Worm (Caenorhabditis elegans): ENCODE data around the gene C06E1.9.

C06E1.9 gene

DNA sequence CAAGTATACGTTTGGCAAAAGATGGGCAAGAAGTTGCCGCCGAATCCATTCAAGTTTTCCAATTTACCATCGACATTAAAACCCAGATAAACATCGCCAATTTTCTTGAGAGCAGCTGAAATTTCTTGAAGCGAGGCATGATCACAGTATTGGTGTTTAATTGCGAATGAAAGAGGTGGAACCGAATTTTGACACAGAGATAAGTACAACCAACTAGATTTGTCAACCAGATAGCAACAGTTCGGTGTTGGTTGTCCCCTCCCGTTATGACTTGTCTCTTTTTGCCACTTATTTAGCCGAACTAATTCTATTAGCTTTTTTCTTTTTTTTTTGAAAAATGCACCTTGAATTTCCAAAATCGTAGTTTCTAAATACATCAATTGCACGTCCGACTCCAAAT is 31.2 kb downstream of the C06E1.9 start:
- peak; percentile 22 for TF ChIP-seq lin-14 (GFP tag; optimal IDR thresholded peaks at IDR 0.05)
- TF ChIP-seq mep-1 (tag; optimal IDR thresholded peaks at IDR 0.05): no peak

ce11 chrIII:8577534-8577933 is 32.0 kb downstream of the C06E1.9 start:
- no peak for TF ChIP-seq ceh-63 (GFP tag; optimal IDR thresholded peaks at IDR 0.05)
- TF ChIP-seq nhr-85 (tag): peak; percentile 90
- TF ChIP-seq nhr-76 (tag; optimal IDR thresholded peaks at IDR 0.05): no peak
- TF ChIP-seq irx-1 (tag; optimal IDR thresholded peaks at IDR 0.05): no peak
- peak; percentile 75 for TF ChIP-seq lin-14 (GFP tag; optimal IDR thresholded peaks at IDR 0.05)
- TF ChIP-seq rnt-1 (tag; optimal IDR thresholded peaks at IDR 0.05): peak; percentile 0
- TF ChIP-seq fos-1 (tag; optimal IDR thresholded peaks at IDR 0.05): no peak
- TF ChIP-seq nhr-20 (tag; optimal IDR thresholded peaks at IDR 0.05): peak; percentile 28

- TF ChIP-seq nhr-76 (tag; optimal IDR thresholded peaks at IDR 0.05): no peak
- TF ChIP-seq fkh-8 (tag; optimal IDR thresholded peaks at IDR 0.05): no peak
- TF ChIP-seq nhr-85 (tag): peak; percentile 85
- no peak for TF ChIP-seq ceh-82 (tag; optimal IDR thresholded peaks at IDR 0.05)
- TF ChIP-seq Y116A8C.19 (tag; optimal IDR thresholded peaks at IDR 0.05; ENCODE audit: borderline replicate concordance): no peak
- TF ChIP-seq blmp-1 (tag; optimal IDR thresholded peaks at IDR 0.05): peak; percentile 77
- TF ChIP-seq lsy-2 (tag; optimal IDR thresholded peaks at IDR 0.05): peak in 1 of 2 experiments; percentile 0
- TF ChIP-seq nhr-20 (tag; optimal IDR thresholded peaks at IDR 0.05): no peak
- TF ChIP-seq lin-14 (GFP tag; optimal IDR thresholded peaks at IDR 0.05): peak; percentile 53
Measured at ce11 chrIII:8575359-8576101, 34.1 kb downstream of the C06E1.9 start.

DNA sequence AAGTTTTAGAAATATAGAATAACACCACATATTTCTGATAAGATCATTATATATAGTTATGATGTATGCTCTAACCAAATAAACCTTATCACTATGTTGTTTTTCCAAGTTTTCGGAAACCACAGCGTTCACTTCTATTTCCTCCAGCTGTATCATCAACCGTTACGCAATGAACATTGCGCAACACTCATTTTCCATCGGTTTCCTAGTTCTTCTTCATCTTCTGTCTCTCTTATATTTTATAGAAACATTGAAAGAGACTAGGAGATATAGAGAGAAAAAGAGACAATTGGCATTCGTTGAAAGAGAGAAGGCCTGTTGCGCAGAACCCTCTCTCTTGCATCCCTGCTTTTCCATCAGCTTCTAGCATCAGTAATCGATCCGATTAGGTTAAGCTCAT is 35.3 kb downstream of the C06E1.9 start:
- no peak for TF ChIP-seq vab-15 (tag; optimal IDR thresholded peaks at IDR 0.05)
- peak; percentile 56 for TF ChIP-seq blmp-1 (tag; optimal IDR thresholded peaks at IDR 0.05)

DNA sequence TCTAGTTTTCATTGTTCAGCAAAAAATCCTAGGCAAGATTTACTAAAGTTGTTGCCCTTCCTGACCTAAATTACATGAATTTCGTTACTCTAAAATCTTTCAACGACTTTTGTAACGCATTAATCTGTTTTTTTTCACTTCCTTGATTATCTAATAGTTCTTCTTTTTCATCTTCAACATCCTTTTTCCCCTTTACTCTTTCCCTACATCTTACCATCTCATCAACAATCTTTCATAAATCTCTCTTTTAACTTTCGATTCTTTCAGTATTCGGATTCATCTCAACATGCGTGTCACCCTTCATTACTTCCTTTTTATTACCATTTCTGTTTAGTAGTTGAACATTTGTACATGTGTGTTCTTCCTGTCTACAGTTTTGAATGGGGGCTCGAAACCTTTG is 35.7 kb downstream of the C06E1.9 start:
- TF ChIP-seq blmp-1 (tag; optimal IDR thresholded peaks at IDR 0.05) (peak; percentile 8), ceh-63 (GFP tag; optimal IDR thresholded peaks at IDR 0.05) (no peak), C16A3.4 (tag; optimal IDR thresholded peaks at IDR 0.05) (no peak), dsc-1 (tag; optimal IDR thresholded peaks at IDR 0.05) (no peak), nhr-47 (tag; optimal IDR thresholded peaks at IDR 0.05) (no peak), efl-3 (GFP tag; optimal IDR thresholded peaks at IDR 0.05) (no peak), lin-35 (GFP tag; optimal IDR thresholded peaks at IDR 0.05) (no peak), nhr-85 (tag) (peak; percentile 58)

ce11 chrIII:8573301-8573700 is 36.3 kb downstream of the C06E1.9 start:
- TF ChIP-seq elt-3 (tag; optimal IDR thresholded peaks at IDR 0.05) (peak in 1 of 6 experiments; percentile 13), fkh-4 (tag; optimal IDR thresholded peaks at IDR 0.05; ENCODE audit: borderline replicate concordance) (no peak), Y116A8C.19 (tag; optimal IDR thresholded peaks at IDR 0.05; ENCODE audit: borderline replicate concordance) (no peak), lsy-2 (tag; optimal IDR thresholded peaks at IDR 0.05) (no peak)

ce11 chrIII:8571845-8572244 is 37.7 kb downstream of the C06E1.9 start:
- peak; percentile 32 for TF ChIP-seq lin-14 (GFP tag; optimal IDR thresholded peaks at IDR 0.05)
- TF ChIP-seq blmp-1 (tag; optimal IDR thresholded peaks at IDR 0.05): peak; percentile 91
- TF ChIP-seq mep-1 (tag; optimal IDR thresholded peaks at IDR 0.05): peak; percentile 23
- no peak for TF ChIP-seq aha-1 (tag; optimal IDR thresholded peaks at IDR 0.05)
- TF ChIP-seq unc-86 (tag; optimal IDR thresholded peaks at IDR 0.05): no peak

DNA sequence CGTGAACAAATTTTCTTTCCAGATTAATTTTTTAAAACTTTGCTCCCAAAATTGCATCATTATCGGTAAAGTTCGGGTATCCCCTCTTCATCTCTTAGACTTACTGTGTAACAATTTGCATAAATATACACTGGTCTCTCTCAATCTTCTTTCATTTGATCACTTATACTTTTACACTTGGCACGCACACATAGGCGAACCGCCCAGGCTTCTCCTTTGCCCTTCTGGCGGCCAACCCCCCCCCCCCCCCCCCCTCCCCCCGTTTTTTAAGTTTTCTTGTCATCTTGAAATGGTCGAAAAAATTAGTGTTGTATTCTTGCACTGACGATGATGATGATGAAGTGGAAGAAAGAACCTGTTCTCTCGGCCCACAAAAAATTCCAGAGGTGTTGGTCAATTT is 39.3 kb downstream of the C06E1.9 start:
- TF ChIP-seq ets-5 (GFP tag; IDR thresholded peaks at IDR 0.05): no peak
- TF ChIP-seq rnt-1 (tag; optimal IDR thresholded peaks at IDR 0.05): no peak
- TF ChIP-seq isw-1 (GFP tag; IDR thresholded peaks at IDR 0.05): no peak
- TF ChIP-seq zag-1 (tag; optimal IDR thresholded peaks at IDR 0.05): no peak
- TF ChIP-seq pax-3 (tag; optimal IDR thresholded peaks at IDR 0.05): no peak
- no peak for TF ChIP-seq dpl-1 (GFP tag; optimal IDR thresholded peaks at IDR 0.05)
- no peak for TF ChIP-seq jun-1 (tag; optimal IDR thresholded peaks at IDR 0.05)
- TF ChIP-seq nhr-11 (tag; optimal IDR thresholded peaks at IDR 0.05): no peak
- no peak for TF ChIP-seq fos-1 (tag; optimal IDR thresholded peaks at IDR 0.05)
- TF ChIP-seq mep-1 (tag; optimal IDR thresholded peaks at IDR 0.05): no peak
- no peak for TF ChIP-seq dsc-1 (tag; optimal IDR thresholded peaks at IDR 0.05)
- TF ChIP-seq ama-1 (optimal IDR thresholded peaks at IDR 0.05): no peak
- TF ChIP-seq nhr-85 (tag): no peak
- TF ChIP-seq tbx-2 (tag; optimal IDR thresholded peaks at IDR 0.05): no peak
- TF ChIP-seq lin-35 (GFP tag; optimal IDR thresholded peaks at IDR 0.05): no peak
- TF ChIP-seq xbp-1 (tag; optimal IDR thresholded peaks at IDR 0.05): no peak
- no peak for TF ChIP-seq Y116A8C.19 (tag; optimal IDR thresholded peaks at IDR 0.05; ENCODE audit: borderline replicate concordance)
- no peak for TF ChIP-seq sptf-1 (tag; optimal IDR thresholded peaks at IDR 0.05)
- no peak for TF ChIP-seq nhr-19 (GFP tag; conservative IDR thresholded peaks at IDR 0.05)

Data from whole organism, L1 larva.